Fruit fly (Drosophila melanogaster) whole organism, embryonic: Measurements from ENCODE around the gene CG45065.

Source experiments
- Adf1 ChIP-seq: fragments of 200-800 bp; sonication (Bioruptor generic); IDR thresholded peaks from 2 replicates; pipeline ENCODE4 v1.3.6; 2022; ENCODE audit warnings: missing biosample characterization, missing genetic modification characterization
- CG1024 ChIP-seq: fragments of 200-800 bp; sonication (Bioruptor generic); IDR thresholded peaks from 2 replicates; pipeline ENCODE4 v1.3.6; 2022; ENCODE audit warnings: missing biosample characterization, missing genetic modification characterization
- CG10654 ChIP-seq: fragments of 200-800 bp; sonication (Bioruptor generic); optimal IDR thresholded peaks from 2 replicates; lab custom pipeline; 2016; ENCODE audit warnings: missing biosample characterization, missing genetic modification characterization
- CG10979 ChIP-seq: fragments of 200-800 bp; sonication (Bioruptor generic); optimal IDR thresholded peaks from 2 replicates; lab custom pipeline; 2018; ENCODE audit warnings: missing biosample characterization, mild to moderate bottlenecking, missing genetic modification characterization, moderate library complexity
- CG11504 ChIP-seq: fragments of 200-800 bp; sonication (Bioruptor generic); optimal IDR thresholded peaks from 3 replicates; lab custom pipeline; 2019; ENCODE audit warnings: missing biosample characterization, mild to moderate bottlenecking, missing genetic modification characterization, moderate library complexity
- CG13287 ChIP-seq: fragments of 200-800 bp; sonication (Bioruptor generic); IDR thresholded peaks from 2 replicates; pipeline ENCODE4 v1.3.6; 2022; ENCODE audit warnings: missing biosample characterization, missing genetic modification characterization; ENCODE audit not compliant: partially characterized antibody
- CG15269 ChIP-seq: fragments of 200-800 bp; sonication (Bioruptor generic); optimal IDR thresholded peaks from 2 replicates; lab custom pipeline; 2018; ENCODE audit warnings: missing biosample characterization, mild to moderate bottlenecking, missing genetic modification characterization, moderate library complexity
- CG15601 ChIP-seq: fragments of 200-800 bp; sonication (Bioruptor generic); optimal IDR thresholded peaks from 3 replicates; lab custom pipeline; 2019; ENCODE audit warnings: missing biosample characterization, mild to moderate bottlenecking, missing genetic modification characterization, moderate library complexity
- CG17829 ChIP-seq: fragments of 200-800 bp; optimal IDR thresholded peaks from 2 replicates; lab custom pipeline; 2019; ENCODE audit warnings: missing biosample characterization, mild to moderate bottlenecking, missing genetic modification characterization, moderate library complexity
- CG1792 ChIP-seq: fragments of 200-800 bp; sonication (Bioruptor generic); optimal IDR thresholded peaks from 2 replicates; lab custom pipeline; 2016; ENCODE audit warnings: missing biosample characterization, missing genetic modification characterization
- CG2199 ChIP-seq: fragments of 200-800 bp; sonication (Bioruptor generic); IDR thresholded peaks from 3 replicates; pipeline ENCODE4 v1.3.6; 2022; ENCODE audit warnings: missing biosample characterization, missing genetic modification characterization
- CG2678 ChIP-seq: fragments of 200-800 bp; sonication (Bioruptor generic); optimal IDR thresholded peaks from 3 replicates; lab custom pipeline; 2019; ENCODE audit warnings: missing biosample characterization, mild to moderate bottlenecking, missing genetic modification characterization, moderate library complexity
- CG33213 ChIP-seq: fragments of 200-800 bp; sonication (Bioruptor generic); optimal IDR thresholded peaks from 3 replicates; lab custom pipeline; 2016; ENCODE audit warnings: missing biosample characterization, missing genetic modification characterization
- CG34376 ChIP-seq: fragments of 200-800 bp; sonication (Bioruptor generic); optimal IDR thresholded peaks from 2 replicates; lab custom pipeline; 2018; ENCODE audit warnings: missing biosample characterization, mild to moderate bottlenecking, missing genetic modification characterization
- CG42726 ChIP-seq: fragments of 200-800 bp; sonication (Bioruptor generic); IDR thresholded peaks from 2 replicates; pipeline ENCODE4 v1.3.6; 2022; ENCODE audit warnings: missing biosample characterization, missing genetic modification characterization; ENCODE audit not compliant: partially characterized antibody
- CG43689 ChIP-seq: fragments of 200-800 bp; sonication (Bioruptor generic); IDR thresholded peaks from 2 replicates; pipeline ENCODE4 v1.3.6; 2022; ENCODE audit warnings: missing biosample characterization, missing genetic modification characterization
- CG4404 ChIP-seq: fragments of 200-800 bp; sonication (Bioruptor generic); IDR thresholded peaks from 2 replicates; pipeline ENCODE4 v1.3.6; 2022; ENCODE audit warnings: missing biosample characterization, missing genetic modification characterization
- CG8924 ChIP-seq: fragments of 200-800 bp; optimal IDR thresholded peaks from 3 replicates; lab custom pipeline; 2019; ENCODE audit warnings: missing biosample characterization, mild to moderate bottlenecking, missing genetic modification characterization, moderate library complexity
- CG9609 ChIP-seq: fragments of 200-800 bp; sonication (Bioruptor generic); optimal IDR thresholded peaks from 3 replicates; lab custom pipeline; 2016; ENCODE audit warnings: missing biosample characterization, missing genetic modification characterization
- Drgx ChIP-seq: fragments of 200-800 bp; sonication (Bioruptor generic); IDR thresholded peaks from 2 replicates; pipeline ENCODE4 v1.3.6; 2022; ENCODE audit warnings: missing biosample characterization, missing genetic modification characterization
- HHEX ChIP-seq: fragments of 200-800 bp; sonication (Bioruptor generic); optimal IDR thresholded peaks from 3 replicates; lab custom pipeline; 2017; ENCODE audit warnings: missing biosample characterization, mild to moderate bottlenecking, missing genetic modification characterization, missing genetic modification reagents
- HmgD ChIP-seq: fragments of 200-800 bp; sonication (Bioruptor generic); optimal IDR thresholded peaks from 3 replicates; lab custom pipeline; 2016; ENCODE audit warnings: missing biosample characterization, missing genetic modification characterization
- Hr51 ChIP-seq, 2 experiments: fragments of 200-800 bp; sonication (Bioruptor generic); optimal IDR thresholded peaks; 2 replicates in 1 of 2; 3 replicates in 1 of 2; lab custom pipeline; 2016 to 2018; ENCODE audit warnings: missing biosample characterization in 2 of 2, missing genetic modification characterization in 2 of 2, mild to moderate bottlenecking in 1 of 2, moderate library complexity in 1 of 2
- Mad ChIP-seq: fragments of 200-800 bp; sonication (Bioruptor generic); optimal IDR thresholded peaks from 2 replicates; lab custom pipeline; 2016; ENCODE audit warnings: missing biosample characterization, missing genetic modification characterization
- Med ChIP-seq: fragments of 200-800 bp; sonication (Bioruptor generic); peaks from one replicate; lab custom pipeline; 2016; ENCODE audit warnings: missing biosample characterization, missing genetic modification characterization, mild to moderate bottlenecking, inconsistent platforms, moderate library complexity
- Meics ChIP-seq: fragments of 200-800 bp; sonication (Bioruptor generic); optimal IDR thresholded peaks from 2 replicates; lab custom pipeline; 2017; ENCODE audit warnings: missing biosample characterization, mild to moderate bottlenecking, missing genetic modification characterization
- PHDP ChIP-seq: fragments of 200-800 bp; sonication (Bioruptor generic); optimal IDR thresholded peaks from 3 replicates; lab custom pipeline; 2018; ENCODE audit warnings: missing biosample characterization, mild to moderate bottlenecking, missing genetic modification characterization, moderate library complexity
- Six4 ChIP-seq: fragments of 200-800 bp; sonication (Bioruptor generic); optimal IDR thresholded peaks from 2 replicates; lab custom pipeline; 2016; ENCODE audit warnings: missing biosample characterization, missing genetic modification characterization
- Sox102F ChIP-seq: fragments of 200-800 bp; sonication (Bioruptor generic); optimal IDR thresholded peaks from 2 replicates; lab custom pipeline; 2018; ENCODE audit warnings: missing biosample characterization, mild to moderate bottlenecking, missing genetic modification characterization, moderate library complexity
- ato ChIP-seq: fragments of 200-800 bp; sonication (Bioruptor generic); IDR thresholded peaks from 2 replicates; pipeline ENCODE4 v1.3.6; 2022; ENCODE audit warnings: missing biosample characterization, missing genetic modification characterization; ENCODE audit not compliant: partially characterized antibody
- eve ChIP-seq, 2 experiments: fragments of >200 bp; optimal IDR thresholded peaks; 2 replicates each; lab custom pipeline; 2017; ENCODE audit warnings: missing biosample characterization in 2 of 2, missing genetic modification characterization in 2 of 2
- exex ChIP-seq: fragments of 200-800 bp; sonication (Bioruptor generic); optimal IDR thresholded peaks from 4 replicates; lab custom pipeline; 2018; ENCODE audit warnings: missing biosample characterization, mild to moderate bottlenecking, missing genetic modification characterization, moderate library complexity
- gem ChIP-seq: fragments of 200-800 bp; sonication (Bioruptor generic); optimal IDR thresholded peaks from 2 replicates; lab custom pipeline; 2019; ENCODE audit warnings: missing biosample characterization, mild to moderate bottlenecking, missing genetic modification characterization, moderate library complexity
- grau ChIP-seq: fragments of 200-800 bp; optimal IDR thresholded peaks from 3 replicates; lab custom pipeline; 2019; ENCODE audit warnings: missing biosample characterization, mild to moderate bottlenecking, missing genetic modification characterization, moderate library complexity
- gt ChIP-seq: fragments of 200-800 bp; sonication (Bioruptor generic); IDR thresholded peaks from 2 replicates; pipeline ENCODE4 v1.3.6; 2022; ENCODE audit warnings: missing biosample characterization, missing genetic modification characterization
- jumu ChIP-seq: fragments of 200-800 bp; sonication (Bioruptor generic); optimal IDR thresholded peaks from 3 replicates; lab custom pipeline; 2016; ENCODE audit warnings: missing biosample characterization, missing genetic modification characterization
- lmd ChIP-seq: fragments of 200-800 bp; sonication (Bioruptor generic); IDR thresholded peaks from 2 replicates; pipeline ENCODE4 v1.3.6; 2022; ENCODE audit warnings: missing biosample characterization, missing genetic modification characterization
- pfk ChIP-seq: fragments of 200-800 bp; sonication (Bioruptor generic); optimal IDR thresholded peaks from 2 replicates; lab custom pipeline; 2018; ENCODE audit warnings: missing biosample characterization, mild to moderate bottlenecking, missing genetic modification characterization, moderate library complexity
- row ChIP-seq: fragments of 200-800 bp; sonication (Bioruptor generic); IDR thresholded peaks from 3 replicates; pipeline ENCODE4 v1.3.6; 2022; ENCODE audit warnings: missing biosample characterization, missing genetic modification characterization
- slbo ChIP-seq: fragments of 200-800 bp; sonication (Bioruptor generic); IDR thresholded peaks from 2 replicates; pipeline ENCODE4 v1.3.6; 2022; ENCODE audit warnings: missing biosample characterization, missing genetic modification characterization
- sna ChIP-seq: fragments of 200-800 bp; sonication (Bioruptor generic); IDR thresholded peaks from 2 replicates; pipeline ENCODE4 v1.3.6; 2022; ENCODE audit warnings: missing biosample characterization, missing genetic modification characterization; ENCODE audit not compliant: partially characterized antibody
- tin ChIP-seq: fragments of 200-800 bp; sonication (Bioruptor generic); optimal IDR thresholded peaks from 3 replicates; lab custom pipeline; 2016; ENCODE audit warnings: missing biosample characterization, missing genetic modification characterization
- ttk ChIP-seq: fragments of 200-800 bp; sonication (Bioruptor generic); IDR thresholded peaks from 2 replicates; pipeline ENCODE4 v2.1.2; 2022; ENCODE audit warnings: missing biosample characterization, missing genetic modification characterization

Gene CG45065

DNA sequence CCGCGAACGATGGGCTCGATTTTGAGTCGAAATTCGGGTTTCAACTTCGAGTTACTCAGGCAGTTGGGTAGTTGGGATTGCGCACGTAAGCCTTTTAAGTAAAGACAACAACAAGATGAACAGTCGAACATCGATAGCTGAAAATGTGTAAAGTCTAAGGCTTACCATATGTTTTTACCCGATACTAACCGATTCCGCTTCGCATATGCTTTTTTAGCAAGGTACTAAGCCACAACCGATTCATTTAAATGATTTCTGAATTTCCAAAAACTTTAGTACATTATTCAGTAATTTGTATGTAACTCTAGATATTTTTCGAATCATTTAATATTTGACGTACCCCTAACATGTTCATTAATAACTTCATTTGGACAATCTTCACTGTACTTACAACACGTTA, 15.2 kb upstream of the CG45065 start:
- no peak for TF ChIP-seq CG15601 (tag; lab: Kevin White, UChicago)
- TF ChIP-seq jumu (GFP tag; lab: Kevin White, UChicago), result no peak
- no peak for TF ChIP-seq CG9609 (GFP tag; lab: Kevin White, UChicago)
- TF ChIP-seq CG43689, result no peak
- TF ChIP-seq Meics (GFP tag; lab: Kevin White, UChicago), result no peak
- peak; percentile 13 for TF ChIP-seq gem (tag; lab: Kevin White, UChicago)
- TF ChIP-seq ttk (GFP tag; lab: Robert Waterston, UW), result peak; percentile 8; the same call in 1 of the 2 replicates
- no peak for TF ChIP-seq Six4 (GFP tag; lab: Kevin White, UChicago)
- no peak for TF ChIP-seq gt (GFP tag; lab: Robert Waterston, UW)
- peak; percentile 58; the same call in 1 of the 2 replicates for TF ChIP-seq Drgx (GFP tag; lab: Robert Waterston, UW)
- TF ChIP-seq CG13287, result no peak
- TF ChIP-seq CG1024, result no peak
- no peak for TF ChIP-seq ato
- no peak for TF ChIP-seq HHEX (GFP tag; lab: Kevin White, UChicago)
- TF ChIP-seq exex (tag; lab: Kevin White, UChicago), result no peak
- TF ChIP-seq CG4404 (GFP tag; lab: Robert Waterston, UW), result no peak
- TF ChIP-seq CG11504, result peak; percentile 31
- no peak for TF ChIP-seq CG34376 (GFP tag; lab: Kevin White, UChicago)
- TF ChIP-seq HmgD (GFP tag; lab: Kevin White, UChicago), result no peak
- TF ChIP-seq CG42726 (GFP tag; lab: Robert Waterston, UW), result no peak
- TF ChIP-seq Hr51 (GFP tag; optimal IDR thresholded peaks at IDR 0.05; lab: Kevin White, UChicago), result peak in 1 of 2 experiments; percentile 38
- TF ChIP-seq CG10979 (tag; lab: Kevin White, UChicago), result no peak
- TF ChIP-seq Med (GFP tag; lab: Kevin White, UChicago), result peak; percentile 1
- TF ChIP-seq CG17829 (tag; lab: Kevin White, UChicago), result no peak
- TF ChIP-seq CG2199 (GFP tag; lab: Robert Waterston, UW), result no peak
- TF ChIP-seq grau (tag; lab: Kevin White, UChicago), result peak; percentile 58
- TF ChIP-seq CG33213 (GFP tag; lab: Kevin White, UChicago), result no peak
- peak; percentile 37; the same call in 2 of the 3 replicates for TF ChIP-seq row (GFP tag; lab: Robert Waterston, UW)
- peak; percentile 38 for TF ChIP-seq CG2678 (tag; lab: Kevin White, UChicago)
- TF ChIP-seq CG10654 (GFP tag; lab: Kevin White, UChicago), result no peak
- no peak for TF ChIP-seq tin (GFP tag; lab: Kevin White, UChicago)
- peak in 1 of 2 experiments; percentile 8 for TF ChIP-seq eve (GFP tag; optimal IDR thresholded peaks at IDR 0.05; lab: Kevin White, UChicago)
- TF ChIP-seq CG1792, result no peak
- TF ChIP-seq CG15269 (tag; lab: Kevin White, UChicago), result peak; percentile 29
- peak; percentile 16; the same call in 1 of the 2 replicates for TF ChIP-seq slbo (GFP tag; lab: Robert Waterston, UW)
- TF ChIP-seq PHDP (tag; lab: Kevin White, UChicago), result no peak
- peak; percentile 13 for TF ChIP-seq Sox102F
- no peak for TF ChIP-seq Mad (GFP tag; lab: Kevin White, UChicago)
- TF ChIP-seq, all 482 proteins: peak for 13

DNA sequence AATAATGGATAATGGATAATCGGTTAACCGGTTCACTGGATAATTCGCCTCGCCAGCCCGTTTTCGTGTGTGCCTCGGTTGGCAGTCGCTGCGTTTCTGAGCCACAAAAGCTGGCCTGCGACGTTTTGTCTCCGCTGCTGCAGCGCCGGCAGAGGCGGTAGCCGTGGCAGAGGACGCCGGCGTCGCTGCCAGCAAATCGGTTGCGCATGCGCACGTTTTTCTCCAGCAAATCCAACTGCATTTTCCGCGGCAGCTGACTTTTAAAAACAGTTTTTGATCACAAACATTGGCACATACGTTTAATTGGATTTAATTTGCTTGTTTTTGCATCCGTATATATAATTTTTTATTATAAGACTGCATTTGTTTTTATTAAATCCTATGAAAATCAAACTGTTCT, 14.4 kb upstream of the CG45065 start, which contains the start of gene CG9514:
Gene CG9514, minus strand, starts transcription at position 101 of the 400 bp plus-strand sequence.
- TF ChIP-seq CG8924 (tag; lab: Kevin White, UChicago) (no peak), Adf1 (GFP tag; lab: Robert Waterston, UW) (peak; percentile 53), sna (no peak), lmd (GFP tag; lab: Robert Waterston, UW) (no peak), pfk (GFP tag; lab: Kevin White, UChicago) (no peak)
